Worm (Caenorhabditis elegans): ENCODE data around the gene F40F12.9.

- TF ChIP-seq tbx-37 (GFP tag; conservative IDR thresholded peaks at IDR 0.05) (no peak), tbx-11 (GFP tag; IDR thresholded peaks at IDR 0.05) (no peak)
Measured at ce11 chrIII:9874515-9874914, 36.6 kb upstream of the F40F12.9 start.
